Worm (Caenorhabditis elegans) whole organism, early embryonic: Measurements from ENCODE around the gene emre-1.

Experiments used
- B0310.2 ChIP-seq: sonication (generic microtip); optimal IDR thresholded peaks from 2 replicates; lab custom pipeline; 2016; ENCODE audit warnings: mild to moderate bottlenecking, missing genetic modification characterization, missing compliant biosample characterization
- F13C5.2 ChIP-seq: sonication (generic microtip); optimal IDR thresholded peaks from 2 replicates; lab custom pipeline; 2017; ENCODE audit warnings: mild to moderate bottlenecking, missing genetic modification characterization, inconsistent platforms, missing compliant biosample characterization
- ama-1 ChIP-seq: fragments of 150-350 bp; optimal IDR thresholded peaks from 2 replicates; lab custom pipeline; 2014
- ceh-13 ChIP-seq: fragments of 200-800 bp; sonication (Bioruptor generic); optimal IDR thresholded peaks from 2 replicates; lab custom pipeline; 2018; ENCODE audit warnings: mild to moderate bottlenecking, missing genetic modification characterization, missing compliant biosample characterization
- ceh-36 ChIP-seq: sonication (generic microtip); optimal IDR thresholded peaks from 2 replicates; lab custom pipeline; 2016; ENCODE audit warnings: missing genetic modification characterization, inconsistent platforms, missing compliant biosample characterization
- ets-7 ChIP-seq: sonication (generic microtip); optimal IDR thresholded peaks from 2 replicates; lab custom pipeline; 2016; ENCODE audit warnings: missing genotype, missing genetic modification characterization, missing compliant biosample characterization
- flt-1 ChIP-seq: fragments of 200-800 bp; sonication (Bioruptor generic); IDR thresholded peaks from 2 replicates; pipeline ENCODE4 v1.3.6; 2022; ENCODE audit warnings: missing genetic modification characterization, missing compliant biosample characterization
- hmbx-1 ChIP-seq: sonication (generic microtip); optimal IDR thresholded peaks from 2 replicates; lab custom pipeline; 2016; ENCODE audit warnings: mild to moderate bottlenecking, missing genetic modification characterization, missing compliant biosample characterization
- hmg-4 ChIP-seq: fragments of 200-800 bp; sonication (Bioruptor generic); optimal IDR thresholded peaks from 2 replicates; lab custom pipeline; 2018; ENCODE audit warnings: mild to moderate bottlenecking, missing genetic modification characterization, missing compliant biosample characterization
- hnd-1 ChIP-seq: sonication (generic microtip); optimal IDR thresholded peaks from 2 replicates; lab custom pipeline; 2016; ENCODE audit warnings: missing genetic modification characterization, missing compliant biosample characterization
- pes-1 ChIP-seq: fragments of 200-800 bp; sonication (Bioruptor generic); IDR thresholded peaks from 2 replicates; pipeline ENCODE4 v1.3.6; 2022; ENCODE audit warnings: missing genetic modification reagents, missing genetic modification characterization, missing compliant biosample characterization
- sea-1 ChIP-seq: fragments of 200-800 bp; sonication (Bioruptor generic); conservative IDR thresholded peaks from 2 replicates; pipeline ENCODE4 v1.3.6; 2022; ENCODE audit warnings: missing genetic modification characterization, missing compliant biosample characterization
- tbx-11 ChIP-seq: fragments of 200-800 bp; sonication (Bioruptor generic); IDR thresholded peaks from 2 replicates; pipeline ENCODE4 v1.3.6; 2022; ENCODE audit warnings: missing genetic modification characterization, missing compliant biosample characterization
- tbx-37 ChIP-seq: fragments of 200-800 bp; sonication (Bioruptor generic); conservative IDR thresholded peaks from 2 replicates; pipeline ENCODE4 v1.3.6; 2022; ENCODE audit warnings: missing genetic modification reagents, missing genetic modification characterization, missing compliant biosample characterization
- tra-4 ChIP-seq: sonication (generic microtip); optimal IDR thresholded peaks from 2 replicates; lab custom pipeline; 2017; ENCODE audit warnings: missing genetic modification characterization, missing compliant biosample characterization

Gene emre-1

ce11 chrX:15026008-15026407 lies 46.5 kb downstream of the emre-1 start, which contains the start of gene seb-3:
TSS of gene seb-3 (plus strand) at chrX:15026308.
- TF ChIP-seq ceh-36 (no peak), tbx-11 (GFP tag; lab: Robert Waterston, UW) (no peak), B0310.2 (no peak), ama-1 (lab: Kevin White, UChicago) (no peak), hmg-4 (GFP tag; lab: Kevin White, UChicago) (no peak), flt-1 (GFP tag; lab: Robert Waterston, UW) (no peak), pes-1 (GFP tag; lab: Robert Waterston, UW) (no peak), tra-4 (no peak), hnd-1 (tag; lab: Kevin White, UChicago) (no peak), hmbx-1 (tag; lab: Kevin White, UChicago) (no peak), ceh-13 (GFP tag; lab: Kevin White, UChicago) (no peak)

ce11 chrX:15027566-15027965 lies 48.1 kb downstream of the emre-1 start:
- TF ChIP-seq B0310.2: no peak
- TF ChIP-seq tbx-11 (GFP tag; lab: Robert Waterston, UW): no peak
- TF ChIP-seq ama-1 (lab: Kevin White, UChicago): no peak
- no peak for TF ChIP-seq ets-7 (tag; lab: Kevin White, UChicago)
- TF ChIP-seq F13C5.2 (tag; lab: Kevin White, UChicago): no peak
- TF ChIP-seq tra-4: no peak
- TF ChIP-seq sea-1 (GFP tag; lab: Robert Waterston, UW): no peak

- TF ChIP-seq ama-1 (lab: Kevin White, UChicago): no peak
- TF ChIP-seq tbx-37 (GFP tag; lab: Robert Waterston, UW): no peak
- no peak for TF ChIP-seq ceh-13 (GFP tag; lab: Kevin White, UChicago)
- TF ChIP-seq hnd-1 (tag; lab: Kevin White, UChicago): no peak
- TF ChIP-seq ceh-36: no peak
Observed at ce11 chrX:15027997-15028396, 48.5 kb downstream of the emre-1 start.
